Worm (Caenorhabditis elegans) whole organism, late embryonic: ENCODE data around the gene spp-9.

Experiments
- K02D7.2 ChIP-seq: sonication (generic microtip); optimal IDR thresholded peaks from 2 replicates; lab custom pipeline; 2017; ENCODE audit warnings: mild to moderate bottlenecking, missing genetic modification characterization, missing compliant biosample characterization
- ceh-24 ChIP-seq: sonication (generic microtip); optimal IDR thresholded peaks from 2 replicates; lab custom pipeline; 2016; ENCODE audit warnings: mild to moderate bottlenecking, missing genetic modification characterization, missing compliant biosample characterization
- ceh-31 ChIP-seq: sonication (generic microtip); optimal IDR thresholded peaks from 2 replicates; lab custom pipeline; 2016; ENCODE audit warnings: missing genetic modification characterization, missing compliant biosample characterization
- ceh-48 ChIP-seq: sonication (generic microtip); optimal IDR thresholded peaks from 2 replicates; lab custom pipeline; 2016; ENCODE audit warnings: missing genetic modification characterization, inconsistent platforms, missing compliant biosample characterization
- hlh-6 ChIP-seq: sonication (generic microtip); optimal IDR thresholded peaks from 2 replicates; lab custom pipeline; 2016; ENCODE audit warnings: missing genotype, missing genetic modification characterization, missing compliant biosample characterization
- rnt-1 ChIP-seq: sonication (generic microtip); optimal IDR thresholded peaks from 2 replicates; lab custom pipeline; 2016; ENCODE audit warnings: missing genetic modification characterization, missing compliant biosample characterization

DNA sequence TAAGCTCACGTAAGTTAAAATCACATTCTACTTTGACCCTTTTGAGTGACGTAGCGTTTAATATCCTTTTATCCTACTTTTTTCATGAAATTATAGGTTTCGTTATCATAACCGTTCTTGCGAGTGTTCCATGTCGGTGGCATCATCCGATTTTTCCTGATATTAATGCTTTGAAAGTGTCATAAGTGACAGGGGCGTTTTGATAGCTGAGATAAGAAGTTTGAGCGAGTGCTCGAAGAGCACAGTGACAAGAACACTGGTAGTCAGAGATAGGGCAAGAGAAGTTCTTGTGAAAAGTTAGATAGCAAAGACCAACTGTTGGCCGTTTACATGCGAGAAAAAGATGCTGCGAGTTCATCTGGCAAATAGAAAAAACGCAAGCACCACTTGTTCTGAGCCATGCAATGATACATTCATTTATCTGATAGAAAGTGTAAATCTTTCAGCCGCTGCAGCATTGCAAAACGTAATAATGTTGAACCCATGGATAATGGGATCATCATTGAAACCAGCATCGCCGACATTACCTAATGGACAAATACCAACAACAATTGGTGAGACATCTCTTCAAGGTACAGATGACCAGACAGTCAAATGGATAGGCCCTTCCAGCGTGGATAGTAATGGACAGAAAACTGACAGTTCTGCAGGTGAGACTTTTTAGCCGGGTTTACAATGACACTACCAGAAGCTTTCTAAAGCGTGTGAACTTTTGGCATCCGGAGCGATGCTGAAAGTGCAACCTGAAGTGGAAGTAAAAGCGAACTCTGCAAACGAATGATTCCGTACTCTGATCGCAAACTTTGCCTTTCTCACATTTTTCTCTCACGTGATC lies 6.4 kb upstream of the spp-9 start:
- TF ChIP-seq hlh-6 (tag; lab: Kevin White, UChicago) (no peak), K02D7.2 (tag; lab: Kevin White, UChicago) (no peak), rnt-1 (tag; lab: Kevin White, UChicago) (no peak), ceh-48 (tag; lab: Kevin White, UChicago) (no peak), ceh-31 (tag; lab: Kevin White, UChicago) (no peak), ceh-24 (tag; lab: Kevin White, UChicago) (no peak)
